Fruit fly (Drosophila melanogaster): ENCODE measurements around the gene RhoGAP15B.
A peak's percentile ranks its signal among the peaks of the same experiment; 100 is the strongest.

Gene RhoGAP15B

dm6 chrX:16943515-16943850 lies 393 bp downstream of the RhoGAP15B start:
- TF ChIP-seq pan (optimal IDR thresholded peaks at IDR 0.05), result no peak
- no peak for TF ChIP-seq Dll (optimal IDR thresholded peaks at IDR 0.05)
- peak; percentile 33 for TF ChIP-seq CG8478 (optimal IDR thresholded peaks at IDR 0.05)

DNA sequence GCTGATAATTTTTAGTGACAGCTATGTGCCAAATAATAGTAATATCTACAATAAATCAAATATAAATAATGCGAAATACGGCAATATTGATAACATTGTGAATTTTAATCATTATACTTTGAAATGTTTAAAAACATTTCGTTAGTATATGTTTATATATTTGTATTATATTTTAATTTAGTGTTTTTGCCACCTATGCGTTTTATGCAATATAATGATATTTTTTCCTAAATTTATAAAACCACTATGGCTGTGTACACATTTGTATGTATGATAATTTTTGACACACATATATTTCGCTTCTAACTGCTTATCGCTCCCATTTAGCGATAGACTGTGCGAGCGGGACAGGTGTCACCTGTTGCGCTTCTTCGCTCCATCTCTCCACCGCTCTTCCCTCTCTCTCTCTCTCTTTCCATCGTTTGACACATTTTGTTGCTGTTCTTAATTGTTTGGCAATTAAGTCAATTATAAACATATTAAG lies 1.0 kb downstream of the RhoGAP15B start:
- TF ChIP-seq psq (optimal IDR thresholded peaks at IDR 0.05) (no peak), EcR (GFP tag; optimal IDR thresholded peaks at IDR 0.05) (no peak), CG8478 (optimal IDR thresholded peaks at IDR 0.05) (no peak), usp (GFP tag; optimal IDR thresholded peaks at IDR 0.05) (no peak), Dll (optimal IDR thresholded peaks at IDR 0.05) (no peak), pan (optimal IDR thresholded peaks at IDR 0.05) (no peak)

- TF ChIP-seq usp (GFP tag; optimal IDR thresholded peaks at IDR 0.05) (no peak), CG8478 (optimal IDR thresholded peaks at IDR 0.05) (no peak), Dll (optimal IDR thresholded peaks at IDR 0.05) (no peak), pan (optimal IDR thresholded peaks at IDR 0.05) (no peak), EcR (GFP tag; optimal IDR thresholded peaks at IDR 0.05) (no peak), psq (optimal IDR thresholded peaks at IDR 0.05) (no peak)
Measured at dm6 chrX:16945414-16945813, 2.3 kb downstream of the RhoGAP15B start.

DNA sequence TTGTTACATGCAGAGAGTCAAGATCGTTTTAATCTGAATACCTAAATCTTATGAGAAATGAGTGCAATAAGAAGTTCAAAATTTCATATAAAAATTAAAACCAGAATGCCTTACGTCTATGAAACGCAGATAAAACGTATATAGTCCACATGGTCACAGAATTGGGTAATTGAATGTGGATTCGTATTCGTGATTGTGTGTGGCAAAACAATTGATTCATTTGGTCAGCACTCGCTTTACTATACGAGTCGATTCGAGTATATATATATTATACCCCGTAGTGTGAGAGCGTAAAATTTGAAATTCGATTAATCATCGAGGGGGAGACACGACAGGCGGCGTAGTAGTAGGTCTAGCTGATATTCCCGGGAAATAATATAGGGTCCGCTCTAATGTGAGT lies 3.5 kb downstream of the RhoGAP15B start:
- TF ChIP-seq Dll (optimal IDR thresholded peaks at IDR 0.05) (no peak), EcR (GFP tag; optimal IDR thresholded peaks at IDR 0.05) (no peak), CG8478 (optimal IDR thresholded peaks at IDR 0.05) (no peak), psq (optimal IDR thresholded peaks at IDR 0.05) (no peak), usp (GFP tag; optimal IDR thresholded peaks at IDR 0.05) (no peak), pan (optimal IDR thresholded peaks at IDR 0.05) (no peak)

DNA sequence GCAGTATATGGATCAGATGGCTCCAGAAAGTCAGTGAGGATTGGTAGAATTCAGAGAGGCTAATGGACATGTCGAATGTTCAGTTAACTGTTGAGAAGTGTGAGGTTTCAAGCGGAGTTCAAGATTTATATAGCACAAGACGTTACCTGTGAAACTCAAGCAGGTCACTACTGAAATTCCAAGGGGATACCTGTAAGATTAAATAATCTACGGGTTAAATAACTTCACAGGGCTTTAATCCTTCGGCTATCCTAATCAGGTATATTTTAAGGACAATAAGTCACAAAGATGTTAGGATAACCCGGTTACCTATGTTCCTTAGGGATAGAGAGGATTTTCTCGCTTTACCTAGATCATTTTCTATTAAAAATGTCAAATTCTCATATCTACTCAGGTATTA lies 5.3 kb downstream of the RhoGAP15B start, which contains the start of gene CG13000:
CG13000 (minus strand) TSS at position 101 of the 400 bp plus-strand sequence.
- TF ChIP-seq psq (optimal IDR thresholded peaks at IDR 0.05) (no peak), EcR (GFP tag; optimal IDR thresholded peaks at IDR 0.05) (no peak), Dll (optimal IDR thresholded peaks at IDR 0.05) (no peak), usp (GFP tag; optimal IDR thresholded peaks at IDR 0.05) (no peak), CG8478 (optimal IDR thresholded peaks at IDR 0.05) (no peak), pan (optimal IDR thresholded peaks at IDR 0.05) (no peak)

dm6 chrX:16966532-16966931 lies 23.4 kb downstream of the RhoGAP15B start:
- no peak for TF ChIP-seq psq (optimal IDR thresholded peaks at IDR 0.05)
- no peak for TF ChIP-seq usp (GFP tag; optimal IDR thresholded peaks at IDR 0.05)
- no peak for TF ChIP-seq EcR (GFP tag; optimal IDR thresholded peaks at IDR 0.05)
- TF ChIP-seq CG8478 (optimal IDR thresholded peaks at IDR 0.05), result no peak
- no peak for TF ChIP-seq Dll (optimal IDR thresholded peaks at IDR 0.05)
- no peak for TF ChIP-seq pan (optimal IDR thresholded peaks at IDR 0.05)

dm6 chrX:16967415-16967814 lies 24.3 kb downstream of the RhoGAP15B start:
- TF ChIP-seq EcR (GFP tag; optimal IDR thresholded peaks at IDR 0.05), result no peak
- TF ChIP-seq CG8478 (optimal IDR thresholded peaks at IDR 0.05), result no peak
- no peak for TF ChIP-seq psq (optimal IDR thresholded peaks at IDR 0.05)
- TF ChIP-seq pan (optimal IDR thresholded peaks at IDR 0.05), result no peak
- no peak for TF ChIP-seq usp (GFP tag; optimal IDR thresholded peaks at IDR 0.05)
- TF ChIP-seq Dll (optimal IDR thresholded peaks at IDR 0.05), result no peak

DNA sequence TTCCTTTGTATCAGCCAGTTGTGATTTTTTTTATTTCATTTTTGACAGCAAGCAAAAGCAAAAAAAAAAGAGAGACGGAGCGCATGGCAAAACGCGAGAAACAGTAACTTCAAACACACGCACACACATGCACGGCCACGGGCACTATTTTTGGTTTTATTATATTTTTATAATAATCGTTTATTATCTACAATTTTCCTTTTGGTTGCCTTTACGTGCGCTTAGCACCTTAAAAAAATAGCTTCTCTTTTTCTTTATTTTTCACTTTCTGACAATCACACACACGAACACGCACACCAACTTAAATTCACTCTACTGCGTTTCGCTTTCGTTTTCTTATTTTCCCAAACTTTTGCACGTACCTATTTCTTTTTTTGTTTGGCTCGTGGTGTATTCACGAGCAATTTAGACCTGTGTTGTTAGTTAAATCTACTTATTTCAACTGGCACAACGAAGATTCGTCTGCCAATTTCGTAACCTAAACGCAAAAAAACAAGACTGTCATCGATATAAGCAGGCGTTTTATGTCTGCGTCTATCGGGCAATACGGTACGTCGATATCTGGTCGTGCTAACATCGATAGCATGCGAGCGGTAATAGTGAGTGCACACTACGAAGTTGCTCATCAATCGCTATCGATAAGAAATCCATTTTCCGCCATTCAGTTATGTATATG lies 25.2 kb downstream of the RhoGAP15B start, which contains the start of gene Ubr1:
Ubr1 (minus strand) TSS at position 532 of the 676 bp plus-strand sequence.
- TF ChIP-seq psq (optimal IDR thresholded peaks at IDR 0.05) (no peak), EcR (GFP tag; optimal IDR thresholded peaks at IDR 0.05) (no peak), pan (optimal IDR thresholded peaks at IDR 0.05) (no peak), Dll (optimal IDR thresholded peaks at IDR 0.05) (no peak), usp (GFP tag; optimal IDR thresholded peaks at IDR 0.05) (no peak), CG8478 (optimal IDR thresholded peaks at IDR 0.05) (no peak)

DNA sequence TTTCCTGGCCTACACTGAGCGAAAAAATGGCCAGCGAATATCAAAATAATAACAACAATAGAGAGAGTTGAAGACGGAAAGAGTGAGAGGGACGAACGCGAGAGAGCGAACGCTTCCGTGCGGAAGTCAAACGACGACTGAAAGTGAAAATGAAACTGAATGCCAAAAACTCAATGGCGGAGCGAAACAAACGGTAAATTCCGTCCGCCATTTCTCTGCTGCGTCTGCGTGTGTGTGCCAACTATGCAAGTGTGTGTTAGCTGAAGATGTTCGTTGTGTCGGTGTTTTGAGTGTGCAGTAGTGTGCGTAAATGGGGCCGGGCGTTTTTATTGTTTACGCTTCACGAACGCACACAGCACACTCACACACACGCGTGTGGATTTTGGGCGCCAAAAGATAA lies 43.8 kb downstream of the RhoGAP15B start:
- no peak for TF ChIP-seq Dll (optimal IDR thresholded peaks at IDR 0.05)
- no peak for TF ChIP-seq EcR (GFP tag; optimal IDR thresholded peaks at IDR 0.05)
- TF ChIP-seq psq (optimal IDR thresholded peaks at IDR 0.05), result no peak
- no peak for TF ChIP-seq CG8478 (optimal IDR thresholded peaks at IDR 0.05)
- no peak for TF ChIP-seq pan (optimal IDR thresholded peaks at IDR 0.05)
- TF ChIP-seq usp (GFP tag; optimal IDR thresholded peaks at IDR 0.05), result no peak

Measured in whole organism.